Worm (Caenorhabditis elegans) whole organism, L1 larva: ENCODE results near the gene C01G6.3.
A peak's percentile ranks its signal among the peaks of the same experiment; 100 is the strongest.

Source experiments
- C04F5.9 ChIP-seq: sonication (generic microtip); optimal IDR thresholded peaks from 2 replicates; lab custom pipeline; 2016; ENCODE audit warnings: missing genetic modification characterization, missing compliant biosample characterization
- C16A3.4 ChIP-seq: fragments of 150-350 bp; optimal IDR thresholded peaks from 2 replicates; lab custom pipeline; 2014; ENCODE audit warnings: missing biosample characterization, missing genetic modification characterization
- F16B12.6 ChIP-seq: fragments of 150-350 bp; optimal IDR thresholded peaks from 2 replicates; lab custom pipeline; 2014; ENCODE audit warnings: missing biosample characterization, missing genetic modification characterization
- aha-1 ChIP-seq: fragments of 150-350 bp; optimal IDR thresholded peaks from 2 replicates; lab custom pipeline; 2014; ENCODE audit warnings: missing biosample characterization, missing genetic modification characterization
- alr-1 ChIP-seq: fragments of 200-800 bp; sonication (Bioruptor generic); optimal IDR thresholded peaks from 2 replicates; lab custom pipeline; 2018; ENCODE audit warnings: borderline replicate concordance, mild to moderate bottlenecking, missing genetic modification characterization, missing compliant biosample characterization
- aly-2 ChIP-seq: fragments of 150-350 bp; optimal IDR thresholded peaks from 2 replicates; lab custom pipeline; 2014; ENCODE audit warnings: missing biosample characterization, missing genetic modification characterization
- blmp-1 ChIP-seq: fragments of 150-350 bp; optimal IDR thresholded peaks from 2 replicates; lab custom pipeline; 2014; ENCODE audit warnings: missing biosample characterization, missing genetic modification characterization
- ceh-8 ChIP-seq: fragments of 200-800 bp; sonication (Bioruptor generic); optimal IDR thresholded peaks from 2 replicates; lab custom pipeline; 2018; ENCODE audit warnings: mild to moderate bottlenecking, missing genetic modification characterization, moderate library complexity, missing compliant biosample characterization
- ceh-82 ChIP-seq, 3 experiments: fragments of 150-350 bp in 1 of 3; sonication (generic microtip) in 2 of 3; optimal IDR thresholded peaks; 2 replicates each; lab custom pipeline; 2014 to 2017; ENCODE audit warnings: missing biosample characterization in 3 of 3, missing genetic modification characterization in 3 of 3
- ceh-88 ChIP-seq: fragments of 200-800 bp; sonication (Bioruptor generic); IDR thresholded peaks from 2 replicates; pipeline ENCODE4 v1.3.6; 2022; ENCODE audit warnings: missing genetic modification characterization, missing compliant biosample characterization
- dsc-1 ChIP-seq: sonication (generic microtip); optimal IDR thresholded peaks from 2 replicates; lab custom pipeline; 2016; ENCODE audit warnings: mild to moderate bottlenecking, missing genetic modification characterization, missing compliant biosample characterization
- efl-1 ChIP-seq, 4 experiments: fragments of 150-350 bp; optimal IDR thresholded peaks in 3 of 4; peaks in 1 of 4; 1 replicate in 1 of 4; 2 replicates in 3 of 4; lab custom pipeline; 2014; ENCODE audit warnings: missing biosample characterization in 2 of 4, missing genetic modification characterization in 2 of 4, missing genetic modification reagents in 2 of 4
- efl-3 ChIP-seq: fragments of 200-800 bp; sonication (Bioruptor generic); optimal IDR thresholded peaks from 2 replicates; lab custom pipeline; 2018; ENCODE audit warnings: mild to moderate bottlenecking, missing genetic modification characterization, missing compliant biosample characterization
- egl-27 ChIP-seq, 2 experiments: fragments of 150-350 bp in 1 of 2; sonication (generic microtip); optimal IDR thresholded peaks; 3 replicates each; lab custom pipeline; 2017 to 2018; ENCODE audit warnings: missing biosample characterization in 2 of 2, missing genetic modification characterization in 2 of 2, missing genetic modification reagents in 2 of 2
- elt-3 ChIP-seq, 6 experiments: fragments of 150-350 bp in 1 of 6; sonication (generic microtip); optimal IDR thresholded peaks; 2 replicates each; lab custom pipeline; 2017 to 2018; ENCODE audit warnings: missing biosample characterization in 6 of 6, missing genetic modification characterization in 6 of 6, inconsistent platforms in 1 of 6
- fkh-10 ChIP-seq: sonication (generic microtip); optimal IDR thresholded peaks from 2 replicates; lab custom pipeline; 2017; ENCODE audit warnings: missing biosample characterization, missing genetic modification reagents, missing genetic modification characterization
- fkh-4 ChIP-seq: sonication (generic microtip); optimal IDR thresholded peaks from 2 replicates; lab custom pipeline; 2016; ENCODE audit warnings: missing compliant biosample characterization, missing genetic modification characterization, borderline replicate concordance
- fkh-8 ChIP-seq: sonication (generic microtip); optimal IDR thresholded peaks from 2 replicates; lab custom pipeline; 2016; ENCODE audit warnings: mild to moderate bottlenecking, missing genetic modification characterization, missing compliant biosample characterization
- fos-1 ChIP-seq: fragments of 150-350 bp; optimal IDR thresholded peaks from 2 replicates; lab custom pipeline; 2014; ENCODE audit warnings: missing biosample characterization, missing genetic modification characterization
- jun-1 ChIP-seq: fragments of 150-350 bp; optimal IDR thresholded peaks from 2 replicates; lab custom pipeline; 2014; ENCODE audit warnings: missing biosample characterization, missing genetic modification reagents, missing genetic modification characterization
- lin-13 ChIP-seq: fragments of 150-350 bp; optimal IDR thresholded peaks from 2 replicates; lab custom pipeline; 2014; ENCODE audit warnings: missing biosample characterization, missing genetic modification reagents, missing genetic modification characterization
- lin-14 ChIP-seq: fragments of 200-800 bp; sonication (Bioruptor generic); optimal IDR thresholded peaks from 2 replicates; lab custom pipeline; 2018; ENCODE audit warnings: mild to moderate bottlenecking, missing genetic modification characterization, moderate library complexity, missing compliant biosample characterization
- lin-15B ChIP-seq: fragments of 150-350 bp; sonication (generic microtip); optimal IDR thresholded peaks from 3 replicates; lab custom pipeline; 2014; ENCODE audit warnings: missing biosample characterization, missing genetic modification characterization
- lin-39 ChIP-seq: fragments of 150-350 bp; optimal IDR thresholded peaks from 2 replicates; lab custom pipeline; 2014; ENCODE audit warnings: missing biosample characterization, missing genetic modification reagents, missing genetic modification characterization
- lir-3 ChIP-seq: sonication (generic microtip); optimal IDR thresholded peaks from 2 replicates; lab custom pipeline; 2016; ENCODE audit warnings: mild to moderate bottlenecking, missing genetic modification characterization, moderate library complexity, missing compliant biosample characterization; ENCODE audit not compliant: poor library complexity
- lsy-2 ChIP-seq, 2 experiments: fragments of 150-350 bp; optimal IDR thresholded peaks; 2 replicates each; lab custom pipeline; 2014; ENCODE audit warnings: missing biosample characterization in 2 of 2, missing genetic modification characterization in 2 of 2
- mdl-1 ChIP-seq, 2 experiments: fragments of 150-350 bp; optimal IDR thresholded peaks; 2 replicates each; lab custom pipeline; 2014 to 2017; ENCODE audit warnings: missing biosample characterization in 2 of 2, missing genetic modification characterization in 2 of 2, inconsistent platforms in 1 of 2
- nhr-11 ChIP-seq: fragments of 150-350 bp; optimal IDR thresholded peaks from 2 replicates; lab custom pipeline; 2014; ENCODE audit warnings: missing biosample characterization, missing genetic modification characterization
- nhr-19 ChIP-seq: fragments of 200-800 bp; sonication (Bioruptor generic); conservative IDR thresholded peaks from 2 replicates; pipeline ENCODE4 v1.3.6; 2022; ENCODE audit warnings: missing genetic modification characterization, missing compliant biosample characterization
- nhr-237 ChIP-seq: fragments of 150-350 bp; optimal IDR thresholded peaks from 2 replicates; lab custom pipeline; 2014; ENCODE audit warnings: missing biosample characterization, missing genetic modification characterization
- nhr-28 ChIP-seq: fragments of 150-350 bp; optimal IDR thresholded peaks from 2 replicates; lab custom pipeline; 2014; ENCODE audit warnings: missing biosample characterization, missing genetic modification characterization
- nhr-47 ChIP-seq: sonication (generic microtip); optimal IDR thresholded peaks from 2 replicates; lab custom pipeline; 2016; ENCODE audit warnings: mild to moderate bottlenecking, missing genetic modification characterization, moderate library complexity, missing compliant biosample characterization
- nhr-71 ChIP-seq: sonication (generic microtip); optimal IDR thresholded peaks from 2 replicates; lab custom pipeline; 2016; ENCODE audit warnings: mild to moderate bottlenecking, missing genetic modification characterization, moderate library complexity, missing compliant biosample characterization
- nhr-77 ChIP-seq: fragments of 150-350 bp; optimal IDR thresholded peaks from 2 replicates; lab custom pipeline; 2014; ENCODE audit warnings: missing biosample characterization, missing genetic modification characterization
- nhr-90 ChIP-seq: sonication (generic microtip); optimal IDR thresholded peaks from 2 replicates; lab custom pipeline; 2016; ENCODE audit warnings: mild to moderate bottlenecking, missing genetic modification characterization, missing compliant biosample characterization; ENCODE audit not compliant: poor library complexity
- rnt-1 ChIP-seq: sonication (generic microtip); optimal IDR thresholded peaks from 2 replicates; lab custom pipeline; 2016; ENCODE audit warnings: mild to moderate bottlenecking, missing genetic modification characterization, moderate library complexity, missing compliant biosample characterization
- skn-1 ChIP-seq: fragments of 150-350 bp; optimal IDR thresholded peaks from 2 replicates; lab custom pipeline; 2014; ENCODE audit warnings: missing biosample characterization, missing genetic modification characterization
- snpc-4 ChIP-seq: fragments of 150-350 bp; optimal IDR thresholded peaks from 2 replicates; lab custom pipeline; 2014; ENCODE audit warnings: missing biosample characterization, missing genetic modification characterization
- sox-4 ChIP-seq: sonication (generic microtip); optimal IDR thresholded peaks from 2 replicates; lab custom pipeline; 2016; ENCODE audit warnings: missing genetic modification characterization, missing compliant biosample characterization
- sptf-1 ChIP-seq: fragments of 150-350 bp; optimal IDR thresholded peaks from 2 replicates; lab custom pipeline; 2014; ENCODE audit warnings: missing biosample characterization, missing genetic modification characterization
- sup-37 ChIP-seq: fragments of 200-800 bp; sonication (Bioruptor generic); optimal IDR thresholded peaks from 2 replicates; lab custom pipeline; 2018; ENCODE audit warnings: mild to moderate bottlenecking, missing genetic modification characterization, missing compliant biosample characterization
- tlp-1 ChIP-seq: fragments of 150-350 bp; optimal IDR thresholded peaks from 2 replicates; lab custom pipeline; 2014; ENCODE audit warnings: missing biosample characterization, missing genetic modification characterization
- unc-130 ChIP-seq: fragments of 150-350 bp; optimal IDR thresholded peaks from 2 replicates; lab custom pipeline; 2017; ENCODE audit warnings: missing biosample characterization, missing genetic modification characterization, inconsistent platforms
- unc-30 ChIP-seq: sonication (generic microtip); optimal IDR thresholded peaks from 2 replicates; lab custom pipeline; 2017; ENCODE audit warnings: missing biosample characterization, missing genetic modification characterization
- xbp-1 ChIP-seq: sonication (generic microtip); optimal IDR thresholded peaks from 2 replicates; lab custom pipeline; 2016; ENCODE audit warnings: missing genetic modification characterization, missing compliant biosample characterization
- zip-4 ChIP-seq: fragments of 200-800 bp; sonication (Bioruptor generic); optimal IDR thresholded peaks from 2 replicates; lab custom pipeline; 2018; ENCODE audit warnings: mild to moderate bottlenecking, missing genetic modification characterization, moderate library complexity, missing compliant biosample characterization
- ztf-11 ChIP-seq, 2 experiments: sonication (generic microtip); optimal IDR thresholded peaks; 2 replicates each; lab custom pipeline; 2016 to 2017; ENCODE audit warnings: missing genetic modification characterization in 2 of 2, missing biosample characterization in 1 of 2, missing compliant biosample characterization in 1 of 2
- ztf-4 ChIP-seq: fragments of 150-350 bp; optimal IDR thresholded peaks from 2 replicates; lab custom pipeline; 2014; ENCODE audit warnings: missing biosample characterization, missing genetic modification characterization

The C01G6.3 gene

DNA sequence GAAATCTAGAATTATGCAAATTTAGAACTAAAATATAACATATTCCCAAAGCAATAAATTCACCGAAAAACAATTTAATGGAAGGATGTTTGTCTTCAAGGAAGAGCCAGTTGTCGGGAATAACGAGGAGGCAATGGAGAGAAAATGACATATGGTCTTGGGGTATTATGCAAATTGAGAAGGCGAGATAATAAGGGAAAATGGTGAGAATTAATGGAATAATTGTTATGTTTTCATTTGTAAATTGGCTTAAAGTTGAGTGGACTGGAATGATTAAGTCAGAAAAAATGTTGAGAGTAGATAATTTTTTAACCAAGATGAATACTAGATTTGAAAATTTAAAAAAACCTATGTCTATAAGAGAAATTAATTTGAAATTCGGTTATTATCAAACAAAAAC, 35.2 kb downstream of the C01G6.3 start:
- no peak for TF ChIP-seq unc-30 (tag; lab: Kevin White, UChicago)
- no peak for TF ChIP-seq nhr-19 (GFP tag; lab: Robert Waterston, UW)
- no peak for TF ChIP-seq mdl-1 (tag; optimal IDR thresholded peaks at IDR 0.05; lab: Kevin White, UChicago)
- no peak for TF ChIP-seq fkh-4 (tag; lab: Kevin White, UChicago)
- TF ChIP-seq skn-1 = no peak
- TF ChIP-seq sox-4 = no peak
- TF ChIP-seq sptf-1 (tag; lab: Kevin White, UChicago) = no peak
- TF ChIP-seq nhr-28 = no peak
- no peak for TF ChIP-seq nhr-77 (tag; lab: Kevin White, UChicago)
- no peak for TF ChIP-seq nhr-47
- TF ChIP-seq ztf-4 (tag; lab: Kevin White, UChicago) = no peak
- TF ChIP-seq efl-3 (GFP tag; lab: Kevin White, UChicago) = no peak
- no peak for TF ChIP-seq F16B12.6 (tag; lab: Kevin White, UChicago)
- TF ChIP-seq snpc-4 (tag; lab: Kevin White, UChicago) = no peak
- TF ChIP-seq C16A3.4 (tag; lab: Kevin White, UChicago) = no peak
- TF ChIP-seq ceh-82 (tag; optimal IDR thresholded peaks at IDR 0.05; lab: Kevin White, UChicago) = no peak
- TF ChIP-seq unc-130 (tag; lab: Kevin White, UChicago) = no peak
- TF ChIP-seq blmp-1 (tag; lab: Kevin White, UChicago) = no peak
- no peak for TF ChIP-seq C04F5.9
- no peak for TF ChIP-seq zip-4 (GFP tag; lab: Kevin White, UChicago)

DNA sequence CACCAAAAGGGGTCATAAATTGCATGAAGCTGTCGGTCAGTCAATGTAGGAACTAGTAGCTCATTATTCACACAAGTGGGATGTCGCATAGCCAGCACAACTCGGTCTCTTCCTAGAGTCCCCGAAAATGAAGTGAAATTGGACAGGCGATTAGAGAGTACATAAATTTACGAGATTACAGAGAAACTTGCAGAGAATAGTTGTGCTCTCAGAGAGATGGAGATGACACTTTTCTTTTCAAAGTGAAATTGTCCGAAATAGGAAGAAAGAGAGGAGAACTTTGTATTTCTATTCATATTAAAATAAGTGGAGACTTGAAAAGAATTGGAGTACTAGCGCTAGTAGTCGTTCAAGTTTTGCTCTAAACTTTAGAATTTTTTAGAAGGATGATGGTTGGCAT, 35.9 kb downstream of the C01G6.3 start:
- TF ChIP-seq jun-1 (tag; lab: Kevin White, UChicago) (no peak), nhr-77 (tag; lab: Kevin White, UChicago) (no peak), fkh-10 (GFP tag; lab: Kevin White, UChicago) (no peak), lin-14 (GFP tag; lab: Kevin White, UChicago) (peak; percentile 61), aly-2 (tag; lab: Kevin White, UChicago) (no peak), elt-3 (tag; optimal IDR thresholded peaks at IDR 0.05; lab: Kevin White, UChicago) (no peak), nhr-90 (tag; lab: Kevin White, UChicago) (no peak), snpc-4 (tag; lab: Kevin White, UChicago) (peak; percentile 5), efl-1 (optimal IDR thresholded peaks at IDR 0.05; lab: Kevin White, UChicago) (no peak), efl-1 (GFP tag; optimal IDR thresholded peaks at IDR 0.05 in 1 of 2; lab: Kevin White, UChicago) (peak in 1 of 2 experiments; percentile 84)

DNA sequence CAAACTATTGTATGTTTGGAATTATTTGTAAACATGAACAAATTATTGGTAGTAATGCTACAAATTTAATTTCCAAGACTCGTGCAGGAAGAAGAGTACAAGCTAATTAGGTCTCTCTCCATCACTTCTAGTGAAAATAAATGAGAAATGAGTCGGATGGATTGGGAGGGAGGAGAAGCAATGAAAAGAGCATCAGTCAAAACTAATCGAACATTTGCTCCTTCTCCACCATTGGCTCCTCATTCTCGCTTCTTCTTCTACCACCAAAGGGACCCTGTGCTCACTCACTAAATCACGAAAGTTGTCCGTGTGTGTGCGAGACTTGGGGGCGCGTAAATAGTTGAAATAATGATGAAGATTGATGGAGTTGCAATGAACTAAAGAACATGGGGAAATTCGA, 37.1 kb downstream of the C01G6.3 start:
- TF ChIP-seq sptf-1 (tag; lab: Kevin White, UChicago) = no peak
- no peak for TF ChIP-seq lin-15B (tag; lab: Kevin White, UChicago)
- no peak for TF ChIP-seq nhr-11 (tag; lab: Kevin White, UChicago)
- TF ChIP-seq xbp-1 = no peak
- no peak for TF ChIP-seq lin-13 (GFP tag; lab: Kevin White, UChicago)
- peak; percentile 70 for TF ChIP-seq rnt-1 (tag; lab: Kevin White, UChicago)
- TF ChIP-seq fkh-8 (tag; lab: Kevin White, UChicago) = no peak
- TF ChIP-seq nhr-47 = no peak
- TF ChIP-seq ztf-11 (tag; optimal IDR thresholded peaks at IDR 0.05; lab: Kevin White, UChicago) = no peak
- TF ChIP-seq sup-37 (GFP tag; lab: Kevin White, UChicago) = no peak
- TF ChIP-seq unc-130 (tag; lab: Kevin White, UChicago) = peak; percentile 42
- TF ChIP-seq fkh-10 (GFP tag; lab: Kevin White, UChicago) = no peak
- no peak for TF ChIP-seq lir-3 (tag; lab: Kevin White, UChicago)
- peak in 1 of 2 experiments; percentile 27 for TF ChIP-seq lsy-2 (tag; optimal IDR thresholded peaks at IDR 0.05; lab: Kevin White, UChicago)
- TF ChIP-seq fos-1 = no peak
- no peak for TF ChIP-seq elt-3 (tag; optimal IDR thresholded peaks at IDR 0.05; lab: Kevin White, UChicago)
- TF ChIP-seq alr-1 (tag; lab: Kevin White, UChicago) = no peak
- TF ChIP-seq nhr-237 (tag; lab: Kevin White, UChicago) = no peak
- TF ChIP-seq nhr-71 = peak; percentile 47
- TF ChIP-seq egl-27 (tag; optimal IDR thresholded peaks at IDR 0.05; lab: Kevin White, UChicago) = no peak
- TF ChIP-seq ceh-82 (tag; optimal IDR thresholded peaks at IDR 0.05; lab: Kevin White, UChicago) = no peak
- peak; percentile 66 for TF ChIP-seq dsc-1 (tag; lab: Kevin White, UChicago)
- no peak for TF ChIP-seq ceh-88 (GFP tag; lab: Robert Waterston, UW)
- TF ChIP-seq ceh-8 (GFP tag; lab: Kevin White, UChicago) = no peak
- no peak for TF ChIP-seq efl-1 (optimal IDR thresholded peaks at IDR 0.05; lab: Kevin White, UChicago)
- TF ChIP-seq efl-1 (GFP tag; optimal IDR thresholded peaks at IDR 0.05 in 1 of 2; lab: Kevin White, UChicago) = peak in 1 of 2 experiments; percentile 20
- peak; percentile 78 for TF ChIP-seq lin-14 (GFP tag; lab: Kevin White, UChicago)
- TF ChIP-seq aha-1 (tag; lab: Kevin White, UChicago) = no peak
- peak; percentile 60 for TF ChIP-seq lin-39
- TF ChIP-seq tlp-1 (tag; lab: Kevin White, UChicago) = no peak
- TF ChIP-seq fkh-4 (tag; lab: Kevin White, UChicago) = peak; percentile 9
